Worm (Caenorhabditis elegans): ENCODE measurements around the gene srv-11.

Gene srv-11

ce11 chrIV:16221559-16221958 lies at the start of gene srv-11:
Gene srv-11 (minus strand): TSS chrIV:16221659.
- no peak for TF ChIP-seq unc-62 (GFP tag; optimal IDR thresholded peaks at IDR 0.05)

ce11 chrIV:16270955-16271354 lies 49.5 kb upstream of the srv-11 start, which contains the start of gene F38C2.4:
Gene F38C2.4 (plus strand): TSS chrIV:16271255.
- TF ChIP-seq unc-62 (GFP tag; optimal IDR thresholded peaks at IDR 0.05), result no peak

- TF ChIP-seq unc-62 (GFP tag; optimal IDR thresholded peaks at IDR 0.05), result no peak
Measured at ce11 chrIV:16257330-16257729, 35.9 kb upstream of the srv-11 start, which contains the start of gene hlh-31. Gene hlh-31 (plus strand): TSS chrIV:16257630.

- TF ChIP-seq unc-62 (GFP tag; optimal IDR thresholded peaks at IDR 0.05), result no peak
Measured at ce11 chrIV:16254464-16254863, 33.0 kb upstream of the srv-11 start, which contains the start of gene hlh-17. Gene hlh-17 (plus strand): TSS chrIV:16254764.

ce11 chrIV:16247131-16247530 lies 25.7 kb upstream of the srv-11 start, which contains the start of gene F38C2.1:
Gene F38C2.1 (plus strand): TSS chrIV:16247431.
- TF ChIP-seq unc-62 (GFP tag; optimal IDR thresholded peaks at IDR 0.05), result no peak

- no peak for TF ChIP-seq unc-62 (GFP tag; optimal IDR thresholded peaks at IDR 0.05)
Measured at ce11 chrIV:16238555-16238954, 17.1 kb upstream of the srv-11 start, which contains the start of gene srw-61. Gene srw-61 (minus strand): TSS chrIV:16238655.

- TF ChIP-seq unc-62 (GFP tag; optimal IDR thresholded peaks at IDR 0.05), result no peak
Measured at ce11 chrIV:16236827-16237226, 15.4 kb upstream of the srv-11 start.

- TF ChIP-seq unc-62 (GFP tag; optimal IDR thresholded peaks at IDR 0.05), result no peak
Measured at ce11 chrIV:16233028-16233427, 11.6 kb upstream of the srv-11 start, which contains the start of the genes hpa-1 and irld-39. Gene hpa-1 (minus strand): TSS chrIV:16233128. Gene irld-39 (plus strand): TSS chrIV:16233148.

- TF ChIP-seq unc-62 (GFP tag; optimal IDR thresholded peaks at IDR 0.05), result no peak
Measured at ce11 chrIV:16230464-16230863, 9.0 kb upstream of the srv-11 start.

- no peak for TF ChIP-seq unc-62 (GFP tag; optimal IDR thresholded peaks at IDR 0.05)
Measured at ce11 chrIV:16225747-16226146, 4.3 kb upstream of the srv-11 start, which contains the start of gene H25K10.4. Gene H25K10.4 (plus strand): TSS chrIV:16226047.

ce11 chrIV:16220688-16221087 lies 771 bp downstream of the srv-11 start:
- TF ChIP-seq unc-62 (GFP tag; optimal IDR thresholded peaks at IDR 0.05), result no peak

ce11 chrIV:16216165-16216564 lies 5.3 kb downstream of the srv-11 start:
- no peak for TF ChIP-seq unc-62 (GFP tag; optimal IDR thresholded peaks at IDR 0.05)

ce11 chrIV:16210913-16211312 lies 10.5 kb downstream of the srv-11 start, which contains the start of gene H25K10.2:
Gene H25K10.2 (minus strand): TSS chrIV:16211013.
- no peak for TF ChIP-seq unc-62 (GFP tag; optimal IDR thresholded peaks at IDR 0.05)

- TF ChIP-seq unc-62 (GFP tag; optimal IDR thresholded peaks at IDR 0.05), result no peak
Measured at ce11 chrIV:16203373-16203772, 18.1 kb downstream of the srv-11 start.

- TF ChIP-seq unc-62 (GFP tag; optimal IDR thresholded peaks at IDR 0.05), result no peak
Measured at ce11 chrIV:16202074-16202473, 19.4 kb downstream of the srv-11 start, which contains the start of gene H25K10.1. Gene H25K10.1 (plus strand): TSS chrIV:16202374.

- no peak for TF ChIP-seq unc-62 (GFP tag; optimal IDR thresholded peaks at IDR 0.05)
Measured at ce11 chrIV:16199831-16200230, 21.6 kb downstream of the srv-11 start.

ce11 chrIV:16196717-16197116 lies 24.7 kb downstream of the srv-11 start, which contains the start of gene Y7A9A.1:
Gene Y7A9A.1 (plus strand): TSS chrIV:16197017.
- no peak for TF ChIP-seq unc-62 (GFP tag; optimal IDR thresholded peaks at IDR 0.05)

ce11 chrIV:16192754-16193153 lies 28.7 kb downstream of the srv-11 start:
- TF ChIP-seq unc-62 (GFP tag; optimal IDR thresholded peaks at IDR 0.05), result no peak

Measured in whole organism, dauer.